Worm (Caenorhabditis elegans) whole organism, L1 larva: ENCODE measurements around the gene paic-1.

Experiments used
- C16A3.4 ChIP-seq: fragments of 150-350 bp; optimal IDR thresholded peaks from 2 replicates; lab custom pipeline; 2014; ENCODE audit warnings: missing biosample characterization, missing genetic modification characterization
- aha-1 ChIP-seq: fragments of 150-350 bp; optimal IDR thresholded peaks from 2 replicates; lab custom pipeline; 2014; ENCODE audit warnings: missing biosample characterization, missing genetic modification characterization
- alr-1 ChIP-seq: fragments of 200-800 bp; sonication (Bioruptor generic); optimal IDR thresholded peaks from 2 replicates; lab custom pipeline; 2018; ENCODE audit warnings: borderline replicate concordance, mild to moderate bottlenecking, missing genetic modification characterization, missing compliant biosample characterization
- aly-2 ChIP-seq: fragments of 150-350 bp; optimal IDR thresholded peaks from 2 replicates; lab custom pipeline; 2014; ENCODE audit warnings: missing biosample characterization, missing genetic modification characterization
- ceh-8 ChIP-seq: fragments of 200-800 bp; sonication (Bioruptor generic); optimal IDR thresholded peaks from 2 replicates; lab custom pipeline; 2018; ENCODE audit warnings: mild to moderate bottlenecking, missing genetic modification characterization, moderate library complexity, missing compliant biosample characterization
- ceh-88 ChIP-seq: fragments of 200-800 bp; sonication (Bioruptor generic); IDR thresholded peaks from 2 replicates; pipeline ENCODE4 v1.3.6; 2022; ENCODE audit warnings: missing genetic modification characterization, missing compliant biosample characterization
- efl-1 ChIP-seq, 4 experiments: fragments of 150-350 bp; optimal IDR thresholded peaks in 3 of 4; peaks in 1 of 4; 1 replicate in 1 of 4; 2 replicates in 3 of 4; lab custom pipeline; 2014; ENCODE audit warnings: missing biosample characterization in 2 of 4, missing genetic modification characterization in 2 of 4, missing genetic modification reagents in 2 of 4
- egl-27 ChIP-seq, 2 experiments: fragments of 150-350 bp in 1 of 2; sonication (generic microtip); optimal IDR thresholded peaks; 3 replicates each; lab custom pipeline; 2017 to 2018; ENCODE audit warnings: missing biosample characterization in 2 of 2, missing genetic modification characterization in 2 of 2, missing genetic modification reagents in 2 of 2
- ets-5 ChIP-seq: fragments of 200-800 bp; sonication (Bioruptor generic); IDR thresholded peaks from 2 replicates; pipeline ENCODE4 v1.3.6; 2022; ENCODE audit warnings: missing genetic modification characterization, missing compliant biosample characterization
- fos-1 ChIP-seq: fragments of 150-350 bp; optimal IDR thresholded peaks from 2 replicates; lab custom pipeline; 2014; ENCODE audit warnings: missing biosample characterization, missing genetic modification characterization
- grh-1 ChIP-seq: fragments of 200-800 bp; sonication (Bioruptor generic); IDR thresholded peaks from 2 replicates; pipeline ENCODE4 v1.3.6; 2022; ENCODE audit warnings: missing genetic modification reagents, missing genetic modification characterization, missing compliant biosample characterization
- hlh-4 ChIP-seq: sonication (generic microtip); optimal IDR thresholded peaks from 2 replicates; lab custom pipeline; 2016; ENCODE audit warnings: mild to moderate bottlenecking, missing genetic modification characterization, missing compliant biosample characterization
- irx-1 ChIP-seq: sonication (generic microtip); optimal IDR thresholded peaks from 2 replicates; lab custom pipeline; 2016; ENCODE audit warnings: missing genetic modification characterization, missing compliant biosample characterization
- jun-1 ChIP-seq: fragments of 150-350 bp; optimal IDR thresholded peaks from 2 replicates; lab custom pipeline; 2014; ENCODE audit warnings: missing biosample characterization, missing genetic modification reagents, missing genetic modification characterization
- lin-14 ChIP-seq: fragments of 200-800 bp; sonication (Bioruptor generic); optimal IDR thresholded peaks from 2 replicates; lab custom pipeline; 2018; ENCODE audit warnings: mild to moderate bottlenecking, missing genetic modification characterization, moderate library complexity, missing compliant biosample characterization
- lin-35 ChIP-seq, 2 experiments: fragments of 150-350 bp; optimal IDR thresholded peaks; 2 replicates each; lab custom pipeline; 2014; ENCODE audit warnings: missing biosample characterization in 2 of 2, missing genetic modification characterization in 2 of 2, missing genetic modification reagents in 2 of 2
- lir-3 ChIP-seq: sonication (generic microtip); optimal IDR thresholded peaks from 2 replicates; lab custom pipeline; 2016; ENCODE audit warnings: mild to moderate bottlenecking, missing genetic modification characterization, moderate library complexity, missing compliant biosample characterization; ENCODE audit not compliant: poor library complexity
- mab-9 ChIP-seq: fragments of 200-800 bp; sonication (Bioruptor generic); IDR thresholded peaks from 2 replicates; pipeline ENCODE4 v1.3.6; 2022; ENCODE audit warnings: missing genetic modification reagents, missing genetic modification characterization, missing compliant biosample characterization
- mdl-1 ChIP-seq, 2 experiments: fragments of 150-350 bp; optimal IDR thresholded peaks; 2 replicates each; lab custom pipeline; 2014 to 2017; ENCODE audit warnings: missing biosample characterization in 2 of 2, missing genetic modification characterization in 2 of 2, inconsistent platforms in 1 of 2
- mef-2 ChIP-seq: fragments of 150-350 bp; optimal IDR thresholded peaks from 2 replicates; lab custom pipeline; 2014; ENCODE audit warnings: missing biosample characterization, missing genetic modification characterization
- nhr-19 ChIP-seq: fragments of 200-800 bp; sonication (Bioruptor generic); conservative IDR thresholded peaks from 2 replicates; pipeline ENCODE4 v1.3.6; 2022; ENCODE audit warnings: missing genetic modification characterization, missing compliant biosample characterization
- nhr-20 ChIP-seq: sonication (generic microtip); optimal IDR thresholded peaks from 2 replicates; lab custom pipeline; 2016; ENCODE audit warnings: mild to moderate bottlenecking, missing genetic modification characterization, missing compliant biosample characterization
- nhr-28 ChIP-seq: fragments of 150-350 bp; optimal IDR thresholded peaks from 2 replicates; lab custom pipeline; 2014; ENCODE audit warnings: missing biosample characterization, missing genetic modification characterization
- nhr-71 ChIP-seq: sonication (generic microtip); optimal IDR thresholded peaks from 2 replicates; lab custom pipeline; 2016; ENCODE audit warnings: mild to moderate bottlenecking, missing genetic modification characterization, moderate library complexity, missing compliant biosample characterization
- nhr-76 ChIP-seq: sonication (generic microtip); optimal IDR thresholded peaks from 2 replicates; lab custom pipeline; 2017; ENCODE audit warnings: missing biosample characterization, missing genetic modification characterization
- nhr-77 ChIP-seq: fragments of 150-350 bp; optimal IDR thresholded peaks from 2 replicates; lab custom pipeline; 2014; ENCODE audit warnings: missing biosample characterization, missing genetic modification characterization
- nhr-85 ChIP-seq: sonication (generic microtip); peaks from one replicate; lab custom pipeline; 2016; ENCODE audit warnings: missing genetic modification characterization, inconsistent platforms, missing compliant biosample characterization
- pax-3 ChIP-seq: fragments of 200-800 bp; sonication (Bioruptor generic); optimal IDR thresholded peaks from 2 replicates; lab custom pipeline; 2018; ENCODE audit warnings: mild to moderate bottlenecking, missing genetic modification characterization, moderate library complexity, missing compliant biosample characterization
- pqm-1 ChIP-seq: sonication (generic microtip); optimal IDR thresholded peaks from 3 replicates; lab custom pipeline; 2017; ENCODE audit warnings: missing biosample characterization, missing genetic modification characterization
- skn-1 ChIP-seq: fragments of 150-350 bp; optimal IDR thresholded peaks from 2 replicates; lab custom pipeline; 2014; ENCODE audit warnings: missing biosample characterization, missing genetic modification characterization
- snpc-4 ChIP-seq: fragments of 150-350 bp; optimal IDR thresholded peaks from 2 replicates; lab custom pipeline; 2014; ENCODE audit warnings: missing biosample characterization, missing genetic modification characterization
- sup-37 ChIP-seq: fragments of 200-800 bp; sonication (Bioruptor generic); optimal IDR thresholded peaks from 2 replicates; lab custom pipeline; 2018; ENCODE audit warnings: mild to moderate bottlenecking, missing genetic modification characterization, missing compliant biosample characterization
- swsn-7 ChIP-seq: sonication (generic microtip); optimal IDR thresholded peaks from 2 replicates; lab custom pipeline; 2016; ENCODE audit warnings: missing genetic modification characterization, missing compliant biosample characterization
- vab-15 ChIP-seq: sonication (generic microtip); optimal IDR thresholded peaks from 2 replicates; lab custom pipeline; 2017; ENCODE audit warnings: missing genotype, mild to moderate bottlenecking, missing genetic modification characterization, missing compliant biosample characterization

Gene paic-1

DNA sequence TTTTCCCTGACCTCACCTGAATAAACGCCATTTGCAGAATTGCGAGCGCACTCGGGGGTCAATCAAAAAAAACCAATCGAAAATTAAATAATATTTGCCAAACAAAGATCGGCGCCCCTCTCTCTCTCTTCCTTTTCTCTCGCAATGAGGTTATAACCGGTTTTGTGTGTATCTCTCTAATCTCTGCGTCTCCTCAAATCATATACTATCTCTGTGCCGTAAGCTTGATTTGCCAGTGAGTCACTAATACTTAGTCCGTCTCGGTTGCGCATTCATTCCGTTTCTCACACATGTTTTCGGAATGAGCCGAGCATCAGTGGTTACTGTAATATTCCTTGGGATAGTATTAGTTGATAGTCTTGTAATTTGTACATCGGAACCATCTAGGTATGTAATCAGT, 10.2 kb downstream of the paic-1 start:
- TF ChIP-seq lin-14 (GFP tag; lab: Kevin White, UChicago), result peak; percentile 48
- peak; percentile 96 for TF ChIP-seq grh-1 (GFP tag; lab: Robert Waterston, UW)
- TF ChIP-seq nhr-85 (tag; lab: Kevin White, UChicago), result peak; percentile 63
- TF ChIP-seq sup-37, result no peak
- no peak for TF ChIP-seq efl-1 (optimal IDR thresholded peaks at IDR 0.05; lab: Kevin White, UChicago)
- peak in 1 of 2 experiments; percentile 87 for TF ChIP-seq efl-1 (GFP tag; optimal IDR thresholded peaks at IDR 0.05 in 1 of 2; lab: Kevin White, UChicago)
- TF ChIP-seq jun-1 (tag; lab: Kevin White, UChicago), result peak; percentile 4
- TF ChIP-seq ets-5 (GFP tag; lab: Robert Waterston, UW), result no peak
- no peak for TF ChIP-seq snpc-4
- no peak for TF ChIP-seq nhr-28 (tag; lab: Kevin White, UChicago)
- peak; percentile 1 for TF ChIP-seq nhr-20 (tag; lab: Kevin White, UChicago)
- TF ChIP-seq, all 84 proteins: peak for 6

DNA sequence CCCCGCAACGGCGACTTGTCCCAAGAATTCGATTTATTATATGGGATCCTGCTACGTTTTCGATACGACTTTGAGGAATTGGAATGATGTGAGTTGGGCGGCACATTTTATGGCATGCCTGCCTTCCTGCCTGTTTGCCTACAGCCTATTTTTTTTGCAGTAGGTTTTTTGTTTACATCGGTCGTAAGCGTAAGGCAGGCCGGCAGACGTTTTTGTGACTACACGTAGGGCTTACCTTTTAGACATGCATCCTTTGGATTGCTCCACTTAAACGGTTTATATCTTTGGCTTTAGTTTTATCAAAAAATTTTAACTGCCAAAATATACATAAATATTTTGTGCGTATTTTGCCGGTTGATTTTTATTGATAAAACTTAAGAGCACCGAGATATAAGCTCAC, 13.1 kb downstream of the paic-1 start:
- TF ChIP-seq efl-1 (optimal IDR thresholded peaks at IDR 0.05; lab: Kevin White, UChicago) (no peak), efl-1 (GFP tag; optimal IDR thresholded peaks at IDR 0.05 in 1 of 2; lab: Kevin White, UChicago) (peak in 1 of 2 experiments; percentile 4), C16A3.4 (tag; lab: Kevin White, UChicago) (no peak), skn-1 (no peak)
- TF ChIP-seq, all 84 proteins: peak for 1

DNA sequence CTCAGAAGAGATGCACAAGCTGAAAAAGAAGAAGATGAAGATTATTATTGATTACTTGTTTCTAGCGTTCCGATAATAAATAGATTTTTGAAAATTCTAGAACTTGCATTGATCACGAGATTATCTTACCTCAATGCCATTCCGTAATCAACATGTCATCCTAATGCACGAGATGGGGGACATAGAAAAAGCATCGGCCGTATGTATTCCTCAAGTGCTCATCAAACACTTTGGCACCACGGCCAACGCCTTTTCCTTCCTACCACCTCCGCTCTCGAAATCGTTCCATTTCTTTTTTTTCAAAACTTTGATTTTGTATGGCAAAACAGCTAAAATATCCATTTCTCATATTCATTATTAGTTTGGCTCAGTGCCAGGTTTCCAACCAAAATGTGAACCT, 13.6 kb downstream of the paic-1 start, which contains the start of gene lat-2:
Gene lat-2, plus strand, starts transcription at position 301 of the 400 bp plus-strand sequence.
- no peak for TF ChIP-seq hlh-4 (tag; lab: Kevin White, UChicago)
- no peak for TF ChIP-seq aly-2 (tag; lab: Kevin White, UChicago)
- no peak for TF ChIP-seq ceh-88 (GFP tag; lab: Robert Waterston, UW)
- TF ChIP-seq nhr-76, result no peak
- TF ChIP-seq lin-35 (GFP tag; optimal IDR thresholded peaks at IDR 0.05; lab: Kevin White, UChicago), result no peak
- TF ChIP-seq, all 84 proteins: peak for 0

DNA sequence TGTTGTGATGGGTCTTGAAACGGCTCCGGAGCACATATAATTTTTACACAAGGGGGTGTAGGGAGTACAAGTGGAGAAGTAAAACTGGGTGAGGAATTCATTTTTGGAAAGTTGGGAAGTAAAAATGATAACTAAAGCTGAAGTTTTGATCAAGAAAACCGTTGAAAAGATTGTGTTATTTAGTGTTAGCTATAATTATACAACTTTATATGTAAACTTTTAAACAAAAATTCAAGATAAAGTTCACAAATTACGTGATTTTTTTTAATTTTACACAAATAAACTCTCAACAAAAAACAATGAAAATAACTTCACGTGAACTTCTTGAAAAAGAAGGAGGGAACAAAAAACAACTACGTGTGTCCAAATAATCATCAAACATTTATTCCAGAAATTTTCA, 17.1 kb downstream of the paic-1 start, which contains the start of the genes H20J04.7 and H20J04.1:
Gene H20J04.7, minus strand, starts transcription at position 101 of the 400 bp plus-strand sequence.
Gene H20J04.1, plus strand, starts transcription at position 397 of the 400 bp plus-strand sequence.
- TF ChIP-seq lin-14 (GFP tag; lab: Kevin White, UChicago) (no peak), efl-1 (optimal IDR thresholded peaks at IDR 0.05; lab: Kevin White, UChicago) (no peak), efl-1 (GFP tag; optimal IDR thresholded peaks at IDR 0.05 in 1 of 2; lab: Kevin White, UChicago) (no peak), aha-1 (no peak), vab-15 (tag; lab: Kevin White, UChicago) (no peak), egl-27 (tag; optimal IDR thresholded peaks at IDR 0.05; lab: Kevin White, UChicago) (no peak), nhr-77 (no peak), pax-3 (tag; lab: Kevin White, UChicago) (no peak), mab-9 (GFP tag; lab: Robert Waterston, UW) (no peak), irx-1 (no peak), nhr-19 (GFP tag; lab: Robert Waterston, UW) (no peak), swsn-7 (tag; lab: Kevin White, UChicago) (no peak), ets-5 (GFP tag; lab: Robert Waterston, UW) (no peak), alr-1 (tag; lab: Kevin White, UChicago) (no peak), lir-3 (tag; lab: Kevin White, UChicago) (no peak), mef-2 (tag; lab: Kevin White, UChicago) (no peak), fos-1 (no peak), ceh-8 (GFP tag; lab: Kevin White, UChicago) (no peak), nhr-76 (no peak), nhr-71 (tag; lab: Kevin White, UChicago) (no peak), mdl-1 (tag; optimal IDR thresholded peaks at IDR 0.05; lab: Kevin White, UChicago) (no peak)

DNA sequence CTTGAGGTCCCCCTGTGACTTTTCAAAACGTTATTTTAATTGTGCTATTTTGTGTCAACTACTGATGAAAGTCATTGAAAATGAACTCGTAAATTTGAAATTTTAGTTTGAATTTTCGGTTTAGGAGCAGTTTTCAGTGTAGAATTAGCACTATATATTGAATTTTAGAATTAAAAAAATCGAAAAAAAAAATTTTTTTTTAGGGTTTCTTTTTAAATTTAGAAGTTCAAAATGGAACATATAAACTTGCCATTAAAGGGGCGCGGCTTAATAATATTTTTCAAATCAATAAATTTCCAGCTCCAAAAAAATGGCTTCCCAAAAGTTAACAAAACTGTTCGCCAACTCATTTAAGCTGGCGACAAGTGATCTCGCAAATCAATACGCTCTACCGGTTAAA, 21.4 kb downstream of the paic-1 start, which contains the start of gene H20J04.9:
Gene H20J04.9, plus strand, starts transcription at position 301 of the 400 bp plus-strand sequence.
- TF ChIP-seq pqm-1 (tag; lab: Kevin White, UChicago), result no peak
